Fruit fly (Drosophila melanogaster): Measurements from ENCODE around the gene CG6689.

CG6689 gene

dm6 chr3R:11219883-11220282 is at the start of gene CG6689:
Gene CG6689 (minus strand): TSS chr3R:11220064.
- TF ChIP-seq Crg-1 (GFP tag; optimal IDR thresholded peaks at IDR 0.05) (no peak), toe (GFP tag; optimal IDR thresholded peaks at IDR 0.05) (no peak), Mnt (GFP tag; optimal IDR thresholded peaks at IDR 0.05) (peak; percentile 13), CG7045 (GFP tag; optimal IDR thresholded peaks at IDR 0.05) (no peak), CG11617 (GFP tag; optimal IDR thresholded peaks at IDR 0.05) (peak; percentile 6), CG14711 (tag; optimal IDR thresholded peaks at IDR 0.05) (no peak), tj (GFP tag; optimal IDR thresholded peaks at IDR 0.05) (no peak), cnc (optimal IDR thresholded peaks at IDR 0.05) (no peak), ovo (GFP tag; optimal IDR thresholded peaks at IDR 0.05) (no peak)

dm6 chr3R:11269013-11269412 is 49.1 kb upstream of the CG6689 start:
- TF ChIP-seq CG1620 (GFP tag; optimal IDR thresholded peaks at IDR 0.05) (no peak), CG11617 (GFP tag; optimal IDR thresholded peaks at IDR 0.05) (no peak), CG7101 (tag; optimal IDR thresholded peaks at IDR 0.05) (no peak)

dm6 chr3R:11263579-11263978 is 43.7 kb upstream of the CG6689 start:
- TF ChIP-seq bab1 (GFP tag; optimal IDR thresholded peaks at IDR 0.05) (no peak), CG7101 (tag; optimal IDR thresholded peaks at IDR 0.05) (no peak), CG12768 (GFP tag; optimal IDR thresholded peaks at IDR 0.05) (no peak), CG33017 (tag; optimal IDR thresholded peaks at IDR 0.05) (no peak), ovo (GFP tag; optimal IDR thresholded peaks at IDR 0.05) (no peak), CG14711 (tag; optimal IDR thresholded peaks at IDR 0.05) (no peak), CG1620 (GFP tag; optimal IDR thresholded peaks at IDR 0.05) (no peak), pad (GFP tag; optimal IDR thresholded peaks at IDR 0.05) (no peak), cic (GFP tag; optimal IDR thresholded peaks at IDR 0.05) (no peak), toe (GFP tag; optimal IDR thresholded peaks at IDR 0.05) (no peak), tj (GFP tag; optimal IDR thresholded peaks at IDR 0.05) (no peak), CG11617 (GFP tag; optimal IDR thresholded peaks at IDR 0.05) (no peak), CG7045 (GFP tag; optimal IDR thresholded peaks at IDR 0.05) (no peak), Clk (GFP tag; optimal IDR thresholded peaks at IDR 0.05) (no peak), CG5204 (GFP tag; optimal IDR thresholded peaks at IDR 0.05) (no peak), kay (GFP tag; ENCODE audit: borderline replicate concordance) (no peak), cnc (optimal IDR thresholded peaks at IDR 0.05) (no peak), Mnt (GFP tag; optimal IDR thresholded peaks at IDR 0.05) (no peak)

dm6 chr3R:11260966-11261530 is 41.2 kb upstream of the CG6689 start:
- TF ChIP-seq Crg-1 (GFP tag; optimal IDR thresholded peaks at IDR 0.05), result no peak
- TF ChIP-seq pad (GFP tag; optimal IDR thresholded peaks at IDR 0.05), result no peak
- no peak for TF ChIP-seq bab1 (GFP tag; optimal IDR thresholded peaks at IDR 0.05)
- TF ChIP-seq Clk (GFP tag; optimal IDR thresholded peaks at IDR 0.05), result no peak

DNA sequence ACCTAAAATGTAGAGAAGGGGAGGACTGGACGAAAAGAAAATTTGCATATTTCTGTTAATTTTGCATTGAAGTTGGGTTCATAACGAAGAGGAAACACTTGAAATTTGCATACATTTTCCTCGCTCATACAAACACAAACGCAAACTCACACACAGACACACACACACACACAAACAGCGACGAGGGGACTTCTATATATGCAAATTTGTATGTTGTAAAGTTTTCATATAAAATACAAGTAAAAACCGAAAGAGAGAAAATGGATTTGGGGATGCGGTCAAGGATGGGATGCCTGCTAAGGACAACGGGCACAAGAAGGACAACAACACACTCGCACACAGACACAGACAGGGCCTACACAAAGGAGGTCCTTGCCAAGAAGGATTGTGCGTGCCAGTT is 37.7 kb upstream of the CG6689 start:
- TF ChIP-seq Mnt (GFP tag; optimal IDR thresholded peaks at IDR 0.05), result no peak

- TF ChIP-seq pad (GFP tag; optimal IDR thresholded peaks at IDR 0.05), result peak; percentile 90
- no peak for TF ChIP-seq cnc (optimal IDR thresholded peaks at IDR 0.05)
These were observed 34.6 kb upstream of the CG6689 start for dm6 chr3R:11254382-11254953.

DNA sequence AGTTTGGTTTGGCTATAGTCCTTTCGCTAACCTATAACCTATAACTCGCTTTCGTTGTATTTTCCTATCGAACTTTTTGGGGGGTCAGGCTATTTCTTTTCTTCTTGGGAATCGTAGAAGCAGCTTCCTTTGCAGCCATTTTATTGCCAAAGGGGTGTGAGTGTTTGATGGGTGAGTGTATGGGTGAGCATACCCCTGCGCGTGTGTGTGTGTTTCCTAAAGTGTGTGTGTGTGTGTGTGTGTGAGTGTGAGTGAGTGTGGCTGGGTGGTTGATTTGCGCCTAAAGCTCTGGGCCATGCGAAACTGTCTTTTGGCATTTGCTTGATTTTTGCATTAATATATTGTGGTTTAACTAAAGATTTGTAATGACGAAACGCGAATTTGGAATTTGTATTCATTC is 33.9 kb upstream of the CG6689 start:
- no peak for TF ChIP-seq Mnt (GFP tag; optimal IDR thresholded peaks at IDR 0.05)
- no peak for TF ChIP-seq CG7101 (tag; optimal IDR thresholded peaks at IDR 0.05)
- TF ChIP-seq CG11617 (GFP tag; optimal IDR thresholded peaks at IDR 0.05), result no peak
- TF ChIP-seq CG33017 (tag; optimal IDR thresholded peaks at IDR 0.05), result no peak
- TF ChIP-seq pad (GFP tag; optimal IDR thresholded peaks at IDR 0.05), result no peak
- no peak for TF ChIP-seq Clk (GFP tag; optimal IDR thresholded peaks at IDR 0.05)
- TF ChIP-seq toe (GFP tag; optimal IDR thresholded peaks at IDR 0.05), result no peak
- TF ChIP-seq CG12768 (GFP tag; optimal IDR thresholded peaks at IDR 0.05), result no peak
- TF ChIP-seq cic (GFP tag; optimal IDR thresholded peaks at IDR 0.05), result no peak
- TF ChIP-seq CG14711 (tag; optimal IDR thresholded peaks at IDR 0.05), result no peak

- TF ChIP-seq CG7101 (tag; optimal IDR thresholded peaks at IDR 0.05) (no peak), Clk (GFP tag; optimal IDR thresholded peaks at IDR 0.05) (no peak), cnc (optimal IDR thresholded peaks at IDR 0.05) (no peak), pad (GFP tag; optimal IDR thresholded peaks at IDR 0.05) (no peak), bab1 (GFP tag; optimal IDR thresholded peaks at IDR 0.05) (no peak), CG33017 (tag; optimal IDR thresholded peaks at IDR 0.05) (no peak), CG5204 (GFP tag; optimal IDR thresholded peaks at IDR 0.05) (no peak), CG14711 (tag; optimal IDR thresholded peaks at IDR 0.05) (no peak), Hr96 (GFP tag; optimal IDR thresholded peaks at IDR 0.05) (no peak), CG1620 (GFP tag; optimal IDR thresholded peaks at IDR 0.05) (no peak), kay (GFP tag; ENCODE audit: borderline replicate concordance) (no peak), Crg-1 (GFP tag; optimal IDR thresholded peaks at IDR 0.05) (no peak), toe (GFP tag; optimal IDR thresholded peaks at IDR 0.05) (no peak), tj (GFP tag; optimal IDR thresholded peaks at IDR 0.05) (no peak)
These were observed 27.0 kb upstream of the CG6689 start for dm6 chr3R:11246865-11247264.
